Fruit fly (Drosophila melanogaster) S2 (cell line): Measurements from ENCODE around the gene CG31802.
A peak's percentile ranks its signal among the peaks of the same experiment; 100 is the strongest.

Experiments
- CG8478 ChIP-seq: fragments of >200 bp; optimal IDR thresholded peaks from 2 replicates; lab custom pipeline; 2018
- CTCF ChIP-seq, 2 experiments: fragments of >200 bp; optimal IDR thresholded peaks; 2 replicates each; lab custom pipeline; 2018

Gene CG31802

dm6 chr2L:18209137-18209536 lies at the start of gene CG31802:
TSS of gene CG31802 (minus strand) at chr2L:18209237.
- no peak for TF ChIP-seq CTCF (optimal IDR thresholded peaks at IDR 0.05; lab: Kevin White, UChicago)
- TF ChIP-seq CG8478: no peak

DNA sequence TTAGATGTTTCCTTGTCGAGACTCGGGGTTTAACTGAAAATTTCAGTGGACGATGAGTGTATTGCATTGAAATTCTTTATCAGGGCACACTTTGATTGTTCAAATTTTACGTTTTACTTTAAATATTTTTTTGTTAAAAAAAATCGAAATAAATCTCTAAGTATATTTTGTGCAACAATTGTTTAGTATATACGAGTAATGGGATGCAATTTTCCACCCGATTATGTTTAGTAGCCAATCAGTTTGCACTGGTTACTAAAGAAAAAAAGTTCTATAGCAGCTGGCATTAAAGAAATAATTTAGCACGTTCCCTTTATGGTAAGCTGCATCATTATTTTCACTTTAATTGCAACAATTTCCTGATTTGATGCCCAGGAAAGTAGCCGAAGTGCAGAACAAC lies 48.8 kb upstream of the CG31802 start, which contains the start of gene CG31788:
Gene CG31788 (minus strand): TSS at position 101 of the 400 bp plus-strand sequence.
- TF ChIP-seq CG8478: no peak
- TF ChIP-seq CTCF (optimal IDR thresholded peaks at IDR 0.05; lab: Kevin White, UChicago): no peak

dm6 chr2L:18236493-18236892 lies 27.5 kb upstream of the CG31802 start:
- no peak for TF ChIP-seq CG8478
- no peak for TF ChIP-seq CTCF (optimal IDR thresholded peaks at IDR 0.05; lab: Kevin White, UChicago)

- no peak for TF ChIP-seq CTCF (optimal IDR thresholded peaks at IDR 0.05; lab: Kevin White, UChicago)
- TF ChIP-seq CG8478: no peak
Observed at dm6 chr2L:18202811-18203210, 6.2 kb downstream of the CG31802 start.

- TF ChIP-seq CG8478 (no peak), CTCF (optimal IDR thresholded peaks at IDR 0.05; lab: Kevin White, UChicago) (no peak)
Observed at dm6 chr2L:18186695-18187094, 22.3 kb downstream of the CG31802 start.

DNA sequence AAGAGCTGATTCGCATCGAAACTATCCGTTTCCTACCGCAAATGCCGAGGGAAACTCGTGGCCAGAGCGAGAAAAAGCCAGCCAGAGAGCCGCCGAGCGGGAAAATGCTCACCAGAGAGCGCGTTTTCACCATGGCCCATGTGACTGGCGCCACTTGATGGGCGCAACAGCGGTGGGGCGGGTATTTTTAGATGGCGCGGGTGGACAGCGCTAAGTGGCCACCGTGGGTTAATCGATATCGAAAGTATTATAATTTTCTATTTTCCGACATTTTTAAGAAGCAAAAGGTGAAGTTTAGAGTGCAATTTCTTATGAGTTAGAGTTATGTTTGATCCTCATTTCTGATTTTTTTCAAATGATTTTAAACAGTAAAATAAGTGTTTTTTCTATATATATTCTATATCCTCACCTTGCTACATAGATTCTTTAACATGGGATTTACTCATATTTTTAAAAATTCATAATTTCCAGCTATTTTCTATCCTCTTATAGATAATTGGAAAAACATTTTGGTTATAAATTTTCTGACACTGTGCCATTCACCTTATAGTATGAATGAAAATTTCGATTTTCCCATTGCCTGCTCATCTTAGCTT lies 24.3 kb downstream of the CG31802 start, which contains the start of gene Ptp36E:
Gene Ptp36E (minus strand): TSS at position 360 of the 596 bp plus-strand sequence.
- no peak for TF ChIP-seq CG8478
- TF ChIP-seq CTCF (optimal IDR thresholded peaks at IDR 0.05; lab: Kevin White, UChicago): no peak

DNA sequence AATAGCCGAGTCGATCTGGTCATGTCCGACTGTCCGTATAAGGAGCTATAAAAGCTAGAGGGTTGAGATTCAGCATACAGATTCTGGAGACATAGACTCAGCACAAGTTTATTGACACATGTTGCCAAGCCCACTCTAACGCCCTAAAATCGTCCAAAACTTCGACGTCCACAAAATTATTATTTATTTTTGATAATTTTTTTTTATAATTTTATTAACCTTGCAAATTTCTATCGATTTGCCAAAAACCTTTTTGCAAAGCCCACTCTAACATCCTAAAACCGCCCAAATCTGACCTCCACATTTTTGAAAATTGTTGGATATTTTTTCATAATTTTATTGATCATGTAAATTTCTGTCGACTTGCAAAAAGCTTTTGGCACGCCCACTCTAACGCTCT lies 49.9 kb downstream of the CG31802 start, which contains the start of gene JMJD4:
Gene JMJD4 (minus strand): TSS at position 101 of the 400 bp plus-strand sequence.
- TF ChIP-seq CG8478 (no peak), CTCF (optimal IDR thresholded peaks at IDR 0.05; lab: Kevin White, UChicago) (no peak)

dm6 chr2L:18158622-18159043 lies 50.4 kb downstream of the CG31802 start:
- peak in 1 of 2 experiments; percentile 10 for TF ChIP-seq CTCF (optimal IDR thresholded peaks at IDR 0.05; lab: Kevin White, UChicago)
- TF ChIP-seq CG8478: no peak
